Fruit fly (Drosophila melanogaster) Kc167 (cell line): Measurements from ENCODE around the gene CG12231.

Source experiments
- Myc ChIP-seq: fragments of >200 bp; optimal IDR thresholded peaks from 2 replicates; lab custom pipeline; 2017; ENCODE audit warnings: missing external identifiers
- Sin3A ChIP-seq: fragments of >200 bp; optimal IDR thresholded peaks from 2 replicates; lab custom pipeline; 2018; ENCODE audit warnings: missing external identifiers
- h ChIP-seq: fragments of >200 bp; optimal IDR thresholded peaks from 3 replicates; lab custom pipeline; 2018; ENCODE audit warnings: missing external identifiers
- insv ChIP-seq: fragments of >200 bp; optimal IDR thresholded peaks from 3 replicates; lab custom pipeline; 2018; ENCODE audit warnings: missing external identifiers
- psq ChIP-seq: fragments of >200 bp; optimal IDR thresholded peaks from 2 replicates; lab custom pipeline; 2017; ENCODE audit warnings: missing external identifiers
- ttk ChIP-seq: sonication (Bioruptor generic); optimal IDR thresholded peaks from 2 replicates; lab custom pipeline; 2017; ENCODE audit warnings: missing external identifiers

Gene CG12231

DNA sequence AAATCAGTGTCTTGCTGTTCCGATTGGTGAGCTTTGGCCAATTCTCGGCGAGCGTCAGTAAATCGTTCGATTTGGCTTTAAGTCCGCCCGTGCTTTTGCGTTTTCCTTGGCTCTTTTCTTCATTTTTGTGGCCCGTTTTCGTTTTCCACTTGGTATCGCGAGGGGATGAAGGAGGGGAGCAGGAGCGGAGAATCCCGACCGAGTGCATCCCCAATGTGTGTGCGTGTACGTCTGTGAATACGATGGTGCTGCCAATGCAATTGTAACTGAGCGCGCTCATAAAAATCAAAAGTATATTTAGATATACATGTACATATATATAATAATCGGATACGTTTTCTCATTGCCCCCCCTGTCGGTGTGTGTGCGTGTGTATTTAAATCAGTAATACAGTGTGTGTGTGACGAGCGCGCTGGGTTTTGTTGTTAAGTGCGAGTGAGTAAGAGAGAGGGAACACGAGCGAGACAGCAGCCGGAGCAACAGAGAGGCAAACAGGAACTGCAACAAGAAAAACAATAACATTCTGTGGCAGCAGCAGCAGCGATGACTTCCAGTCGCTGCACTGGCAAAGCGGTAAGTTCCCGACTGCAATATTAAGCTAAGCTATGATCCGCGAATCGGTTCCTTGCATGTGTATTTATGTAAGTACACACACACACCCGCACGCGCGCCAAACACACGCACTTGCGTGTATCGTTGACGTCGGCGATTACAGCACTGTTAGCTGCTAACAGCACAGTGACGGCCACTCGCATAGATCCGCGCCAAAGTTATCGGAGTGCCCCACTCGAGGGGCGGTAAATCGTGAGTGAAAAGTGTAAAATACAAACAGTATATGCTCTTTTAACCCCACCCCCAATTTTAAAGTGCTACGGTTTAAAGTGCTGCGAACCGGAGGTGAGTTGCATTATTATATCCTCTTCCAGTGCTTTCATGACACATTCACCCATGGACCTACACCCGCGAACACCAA is 35.6 kb downstream of the CG12231 start:
- no peak for TF ChIP-seq Sin3A
- no peak for TF ChIP-seq insv
- TF ChIP-seq h (lab: Kevin White, UChicago) = no peak
- no peak for TF ChIP-seq ttk (lab: Kevin White, UChicago)
- no peak for TF ChIP-seq psq (lab: Kevin White, UChicago)

DNA sequence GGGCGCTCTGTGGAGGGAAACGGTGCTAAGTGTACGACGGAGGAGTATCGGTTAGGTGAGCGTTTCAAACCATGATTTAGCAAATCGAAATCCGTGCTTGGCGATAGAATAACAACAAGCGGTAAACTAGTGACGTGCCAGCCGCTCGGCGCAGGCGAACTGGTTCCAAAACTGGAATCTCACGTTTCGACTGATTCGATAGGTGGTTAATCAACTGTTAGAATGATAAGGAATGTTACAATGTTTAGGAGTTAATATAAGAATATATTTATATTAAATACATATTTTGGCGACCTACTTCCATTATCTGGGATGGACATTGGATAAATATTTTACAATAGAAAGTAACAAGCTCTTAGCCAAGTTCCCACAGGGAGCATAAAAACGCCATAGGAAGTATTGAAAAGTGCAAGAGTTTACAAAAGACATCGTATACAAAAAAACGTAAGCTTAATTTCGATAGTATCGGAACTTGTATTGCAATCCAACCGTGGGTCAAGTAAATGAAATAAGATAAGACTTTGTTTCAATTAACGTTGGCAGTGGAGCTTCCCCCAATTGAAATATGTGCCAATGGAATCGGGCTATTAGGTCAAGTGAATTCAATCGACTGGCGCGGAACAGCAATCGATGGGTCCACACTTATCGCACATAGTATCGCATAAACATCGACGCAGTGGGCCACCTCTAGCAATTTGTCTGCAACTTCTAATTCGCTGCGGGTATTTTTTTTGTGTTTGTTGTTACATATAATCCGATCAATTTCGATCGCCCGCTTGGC is 36.5 kb downstream of the CG12231 start, which contains the start of the genes ksh, CG14200 and Pfrx:
TSS of gene ksh (minus strand) at position 163 of the 781 bp plus-strand sequence.
TSS of gene CG14200 (plus strand) at position 676 of the 781 bp plus-strand sequence.
TSS of gene Pfrx (plus strand) at position 676 of the 781 bp plus-strand sequence.
- TF ChIP-seq Myc (lab: Kevin White, UChicago) = no peak
- no peak for TF ChIP-seq h (lab: Kevin White, UChicago)
- no peak for TF ChIP-seq insv
- TF ChIP-seq Sin3A = no peak
- no peak for TF ChIP-seq ttk (lab: Kevin White, UChicago)
- TF ChIP-seq psq (lab: Kevin White, UChicago) = no peak

dm6 chrX:19494285-19494684 is 37.3 kb downstream of the CG12231 start, which contains the start of gene CG12204:
TSS of gene CG12204 (minus strand) at chrX:19494401.
- TF ChIP-seq ttk (lab: Kevin White, UChicago) (no peak), h (lab: Kevin White, UChicago) (no peak), Myc (lab: Kevin White, UChicago) (no peak), insv (no peak)

DNA sequence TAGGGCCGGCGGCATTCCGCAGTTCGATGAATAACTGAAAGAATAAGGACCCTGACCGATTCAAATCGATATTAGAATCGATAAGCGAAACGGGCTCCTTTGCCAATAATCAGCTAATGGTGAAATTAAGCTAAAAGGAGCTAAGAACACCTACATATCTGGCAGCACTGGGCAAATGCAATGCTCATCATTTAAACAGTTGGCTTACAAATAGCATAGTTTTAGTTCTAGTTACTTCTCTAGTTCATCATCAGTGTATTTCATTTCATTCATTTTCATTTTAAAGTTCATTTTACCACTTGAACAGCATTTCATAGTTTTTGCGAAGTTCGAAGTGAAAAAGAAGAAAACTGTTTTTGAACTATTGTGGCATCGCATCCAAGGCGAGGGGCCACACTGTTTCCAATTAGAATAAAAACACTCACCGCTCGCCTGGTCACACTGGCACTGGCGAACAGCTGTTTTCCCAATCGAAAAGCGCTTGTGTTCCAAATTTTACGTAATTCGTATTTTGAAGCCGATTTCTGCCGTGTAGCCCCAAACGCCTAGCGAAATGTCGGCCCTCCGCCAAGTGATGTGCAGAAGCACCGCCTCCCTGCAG is 39.5 kb downstream of the CG12231 start, which contains the start of the genes pcm and ND-18:
TSS of gene pcm (minus strand) at position 28 of the 601 bp plus-strand sequence.
TSS of gene ND-18 (plus strand) at position 438 of the 601 bp plus-strand sequence.
- TF ChIP-seq psq (lab: Kevin White, UChicago) (no peak), Sin3A (no peak), insv (no peak), h (lab: Kevin White, UChicago) (no peak), ttk (lab: Kevin White, UChicago) (no peak), Myc (lab: Kevin White, UChicago) (no peak)

DNA sequence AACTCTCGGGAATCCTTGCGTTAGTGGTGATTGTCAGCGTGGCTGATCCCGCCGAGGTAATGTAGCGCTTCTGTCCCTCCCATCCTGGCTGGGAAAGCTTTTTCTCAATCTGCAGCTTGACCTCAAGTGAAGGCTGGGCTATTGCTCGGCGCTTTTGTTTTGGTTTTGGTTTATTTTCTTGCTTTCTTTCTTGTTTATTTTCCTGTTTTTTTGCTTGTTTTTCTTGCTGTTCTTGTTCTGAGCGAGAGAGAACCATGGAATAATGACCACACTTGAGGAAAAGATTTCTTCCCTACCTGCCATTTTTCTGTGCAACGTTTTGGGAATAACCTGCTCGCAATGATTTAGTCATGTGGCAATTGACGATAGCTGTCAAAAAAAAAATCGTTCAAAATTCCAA is 46.5 kb downstream of the CG12231 start:
- TF ChIP-seq insv = no peak
- no peak for TF ChIP-seq ttk (lab: Kevin White, UChicago)
- TF ChIP-seq Sin3A = no peak
- TF ChIP-seq Myc (lab: Kevin White, UChicago) = no peak
- no peak for TF ChIP-seq psq (lab: Kevin White, UChicago)
- no peak for TF ChIP-seq h (lab: Kevin White, UChicago)
